Fruit fly (Drosophila melanogaster) whole organism, embryonic: ENCODE results near the gene TrpRS.

Experiments
- Adf1 ChIP-seq: fragments of 200-800 bp; sonication (Bioruptor generic); IDR thresholded peaks from 2 replicates; pipeline ENCODE4 v1.3.6; 2022; ENCODE audit warnings: missing biosample characterization, missing genetic modification characterization
- Bdp1 ChIP-seq: fragments of 200-800 bp; sonication (Bioruptor generic); optimal IDR thresholded peaks from 3 replicates; lab custom pipeline; 2016; ENCODE audit warnings: missing biosample characterization, missing genetic modification characterization
- CG10366 ChIP-seq: fragments of 200-800 bp; sonication (Bioruptor generic); IDR thresholded peaks from 2 replicates; pipeline ENCODE4 v1.3.6; 2022; ENCODE audit warnings: missing biosample characterization, missing genetic modification characterization
- CG10959 ChIP-seq: fragments of 200-800 bp; sonication (Bioruptor generic); IDR thresholded peaks from 2 replicates; pipeline ENCODE4 v1.3.6; 2022; ENCODE audit warnings: missing biosample characterization, missing genetic modification characterization
- CG11696 ChIP-seq: fragments of 200-800 bp; sonication (Bioruptor generic); IDR thresholded peaks from 2 replicates; pipeline ENCODE4 v1.3.6; 2022; ENCODE audit warnings: missing biosample characterization, missing genetic modification characterization
- CG12071 ChIP-seq: fragments of 200-800 bp; sonication (Bioruptor generic); optimal IDR thresholded peaks from 3 replicates; lab custom pipeline; 2018; ENCODE audit warnings: missing biosample characterization, mild to moderate bottlenecking, missing genetic modification characterization
- CG14050 ChIP-seq: fragments of 200-800 bp; sonication (Bioruptor generic); IDR thresholded peaks from 3 replicates; pipeline ENCODE4 v1.3.6; 2022; ENCODE audit warnings: missing biosample characterization, missing genetic modification characterization
- CG15073 ChIP-seq: fragments of 200-800 bp; sonication (Bioruptor generic); optimal IDR thresholded peaks from 2 replicates; lab custom pipeline; 2016; ENCODE audit warnings: missing biosample characterization, missing genetic modification characterization
- CG15269 ChIP-seq: fragments of 200-800 bp; sonication (Bioruptor generic); optimal IDR thresholded peaks from 2 replicates; lab custom pipeline; 2018; ENCODE audit warnings: missing biosample characterization, mild to moderate bottlenecking, missing genetic modification characterization, moderate library complexity
- CG15479 ChIP-seq: fragments of 200-800 bp; sonication (Bioruptor generic); optimal IDR thresholded peaks from 3 replicates; lab custom pipeline; 2019; ENCODE audit warnings: missing biosample characterization, mild to moderate bottlenecking, missing genetic modification characterization, moderate library complexity
- CG17186 ChIP-seq: fragments of 200-800 bp; sonication (Bioruptor generic); optimal IDR thresholded peaks from 3 replicates; lab custom pipeline; 2017; ENCODE audit warnings: missing biosample characterization, missing genetic modification reagents, missing genetic modification characterization
- CG1832 ChIP-seq: fragments of 200-800 bp; sonication (Bioruptor generic); optimal IDR thresholded peaks from 2 replicates; lab custom pipeline; 2017; ENCODE audit warnings: missing biosample characterization, mild to moderate bottlenecking, missing genetic modification characterization, inconsistent platforms
- CG2116 ChIP-seq: fragments of 200-800 bp; sonication (Bioruptor generic); optimal IDR thresholded peaks from 3 replicates; lab custom pipeline; 2018; ENCODE audit warnings: missing biosample characterization, mild to moderate bottlenecking, missing genetic modification characterization
- CG2712 ChIP-seq: fragments of 200-800 bp; optimal IDR thresholded peaks from 3 replicates; lab custom pipeline; 2019; ENCODE audit warnings: missing biosample characterization, mild to moderate bottlenecking, missing genetic modification characterization, moderate library complexity
- CG2889 ChIP-seq: fragments of 200-800 bp; sonication (Bioruptor generic); IDR thresholded peaks from 3 replicates; pipeline ENCODE4 v1.3.6; 2022; ENCODE audit warnings: missing biosample characterization, missing genetic modification characterization
- CG3065 ChIP-seq: fragments of 200-800 bp; sonication (Bioruptor generic); optimal IDR thresholded peaks from 2 replicates; lab custom pipeline; 2016; ENCODE audit warnings: missing biosample characterization, missing genetic modification characterization
- CG3407 ChIP-seq: fragments of 200-800 bp; sonication (Bioruptor generic); optimal IDR thresholded peaks from 2 replicates; lab custom pipeline; 2018; ENCODE audit warnings: missing biosample characterization, mild to moderate bottlenecking, missing genetic modification characterization
- CG4360 ChIP-seq: fragments of 200-800 bp; sonication (Bioruptor generic); IDR thresholded peaks from 2 replicates; pipeline ENCODE4 v1.3.6; 2022; ENCODE audit warnings: missing biosample characterization, missing genetic modification characterization
- CG4707 ChIP-seq: fragments of 200-800 bp; sonication (Bioruptor generic); optimal IDR thresholded peaks from 2 replicates; lab custom pipeline; 2018; ENCODE audit warnings: missing biosample characterization, mild to moderate bottlenecking, missing genetic modification characterization, moderate library complexity
- CG5245 ChIP-seq: fragments of 200-800 bp; sonication (Bioruptor generic); optimal IDR thresholded peaks from 3 replicates; lab custom pipeline; 2016; ENCODE audit warnings: missing biosample characterization, missing genetic modification characterization
- CG8944 ChIP-seq: fragments of 200-800 bp; sonication (Bioruptor generic); optimal IDR thresholded peaks from 3 replicates; lab custom pipeline; 2016; ENCODE audit warnings: missing biosample characterization, missing genetic modification characterization
- CG9932 ChIP-seq: fragments of 200-800 bp; sonication (Bioruptor generic); IDR thresholded peaks from 2 replicates; pipeline ENCODE4 v1.3.6; 2022; ENCODE audit warnings: missing biosample characterization, missing genetic modification characterization
- CrebB ChIP-seq: fragments of 200-800 bp; sonication (Bioruptor generic); optimal IDR thresholded peaks from 3 replicates; lab custom pipeline; 2018; ENCODE audit warnings: missing biosample characterization, mild to moderate bottlenecking, missing genetic modification characterization
- Ets97D ChIP-seq: fragments of 200-800 bp; sonication (Bioruptor generic); optimal IDR thresholded peaks from 3 replicates; lab custom pipeline; 2016; ENCODE audit warnings: missing biosample characterization, missing genetic modification characterization
- Hr51 ChIP-seq, 2 experiments: fragments of 200-800 bp; sonication (Bioruptor generic); optimal IDR thresholded peaks; 2 replicates in 1 of 2; 3 replicates in 1 of 2; lab custom pipeline; 2016 to 2018; ENCODE audit warnings: missing biosample characterization in 2 of 2, missing genetic modification characterization in 2 of 2, mild to moderate bottlenecking in 1 of 2, moderate library complexity in 1 of 2
- Jarid2 ChIP-seq: fragments of 200-800 bp; sonication (Bioruptor generic); optimal IDR thresholded peaks from 3 replicates; lab custom pipeline; 2017; ENCODE audit warnings: mild to moderate bottlenecking, missing biosample characterization, missing genetic modification reagents, missing genetic modification characterization
- Oaz ChIP-seq: fragments of 200-800 bp; sonication (Bioruptor generic); IDR thresholded peaks from 2 replicates; pipeline ENCODE4 v1.3.6; 2022; ENCODE audit warnings: missing biosample characterization, missing genetic modification characterization
- Rx ChIP-seq: fragments of 200-800 bp; sonication (Bioruptor generic); IDR thresholded peaks from 2 replicates; pipeline ENCODE4 v1.3.6; 2022; ENCODE audit warnings: missing biosample characterization, missing genetic modification characterization
- ase ChIP-seq: fragments of 200-800 bp; sonication (Bioruptor generic); IDR thresholded peaks from 3 replicates; pipeline ENCODE4 v1.3.6; 2022; ENCODE audit warnings: missing biosample characterization, missing genetic modification characterization
- br ChIP-seq: fragments of >200 bp; optimal IDR thresholded peaks from 2 replicates; lab custom pipeline; 2017
- danr ChIP-seq: fragments of 200-800 bp; sonication (Bioruptor generic); IDR thresholded peaks from 2 replicates; pipeline ENCODE4 v1.3.6; 2022; ENCODE audit warnings: missing biosample characterization, missing genetic modification characterization
- dm ChIP-seq: fragments of 200-800 bp; sonication (Bioruptor generic); optimal IDR thresholded peaks from 3 replicates; lab custom pipeline; 2016; ENCODE audit warnings: missing biosample characterization, missing genetic modification characterization
- dpn ChIP-seq, 2 experiments: fragments of 200-800 bp; sonication (Bioruptor generic); optimal IDR thresholded peaks; 3 replicates each; lab custom pipeline; 2016; ENCODE audit warnings: missing biosample characterization in 2 of 2, missing genetic modification characterization in 2 of 2
- ftz-f1 ChIP-seq: fragments of 200-800 bp; sonication (Bioruptor generic); optimal IDR thresholded peaks from 2 replicates; lab custom pipeline; 2016; ENCODE audit warnings: missing biosample characterization, missing genetic modification characterization
- fu2 ChIP-seq: fragments of 200-800 bp; sonication (Bioruptor generic); optimal IDR thresholded peaks from 2 replicates; lab custom pipeline; 2016; ENCODE audit warnings: missing biosample characterization, missing genetic modification characterization
- gce ChIP-seq: fragments of 200-800 bp; sonication (Bioruptor generic); IDR thresholded peaks from 3 replicates; pipeline ENCODE4 v1.3.6; 2022; ENCODE audit warnings: missing biosample characterization, missing genetic modification characterization
- grau ChIP-seq: fragments of 200-800 bp; optimal IDR thresholded peaks from 3 replicates; lab custom pipeline; 2019; ENCODE audit warnings: missing biosample characterization, mild to moderate bottlenecking, missing genetic modification characterization, moderate library complexity
- h ChIP-seq: fragments of >200 bp; optimal IDR thresholded peaks from 2 replicates; lab custom pipeline; 2017
- hbn ChIP-seq: fragments of 200-800 bp; sonication (Bioruptor generic); IDR thresholded peaks from 2 replicates; pipeline ENCODE4 v1.3.6; 2022; ENCODE audit warnings: missing biosample characterization, missing genetic modification characterization; ENCODE audit not compliant: partially characterized antibody
- kah ChIP-seq: fragments of 200-800 bp; sonication (Bioruptor generic); optimal IDR thresholded peaks from 2 replicates; lab custom pipeline; 2018; ENCODE audit warnings: missing biosample characterization, mild to moderate bottlenecking, missing genetic modification characterization
- mirr ChIP-seq: fragments of 200-800 bp; sonication (Bioruptor generic); optimal IDR thresholded peaks from 3 replicates; lab custom pipeline; 2018; ENCODE audit warnings: missing biosample characterization, mild to moderate bottlenecking, missing genetic modification characterization
- pros ChIP-seq: fragments of 200-800 bp; sonication (Bioruptor generic); optimal IDR thresholded peaks from 3 replicates; lab custom pipeline; 2019; ENCODE audit warnings: missing biosample characterization, mild to moderate bottlenecking, missing genetic modification characterization, moderate library complexity
- shn ChIP-seq: fragments of 200-800 bp; sonication (Bioruptor generic); optimal IDR thresholded peaks from 3 replicates; lab custom pipeline; 2016; ENCODE audit warnings: missing biosample characterization, missing genetic modification characterization
- sisA ChIP-seq: fragments of 200-800 bp; sonication (Bioruptor generic); IDR thresholded peaks from 2 replicates; pipeline ENCODE4 v1.3.6; 2022; ENCODE audit warnings: missing biosample characterization, missing genetic modification characterization
- slbo ChIP-seq: fragments of 200-800 bp; sonication (Bioruptor generic); IDR thresholded peaks from 2 replicates; pipeline ENCODE4 v1.3.6; 2022; ENCODE audit warnings: missing biosample characterization, missing genetic modification characterization
- tap ChIP-seq: fragments of 200-800 bp; optimal IDR thresholded peaks from 3 replicates; lab custom pipeline; 2019; ENCODE audit warnings: missing biosample characterization, mild to moderate bottlenecking, missing genetic modification characterization, moderate library complexity
- trem ChIP-seq: fragments of 200-800 bp; optimal IDR thresholded peaks from 3 replicates; lab custom pipeline; 2019; ENCODE audit warnings: missing biosample characterization, mild to moderate bottlenecking, missing genetic modification characterization, moderate library complexity
- trh ChIP-seq: fragments of 200-800 bp; sonication (Bioruptor generic); optimal IDR thresholded peaks from 2 replicates; lab custom pipeline; 2016; ENCODE audit warnings: missing biosample characterization, missing genetic modification characterization
- unc-4 ChIP-seq: fragments of 200-800 bp; sonication (Bioruptor generic); IDR thresholded peaks from 2 replicates; pipeline ENCODE4 v1.3.6; 2022; ENCODE audit warnings: missing biosample characterization, missing genetic modification characterization; ENCODE audit not compliant: partially characterized antibody
- vnd ChIP-seq: fragments of 200-800 bp; sonication (Bioruptor generic); IDR thresholded peaks from 3 replicates; pipeline ENCODE4 v1.3.6; 2022; ENCODE audit warnings: missing biosample characterization, missing genetic modification characterization; ENCODE audit not compliant: partially characterized antibody

Gene TrpRS

DNA sequence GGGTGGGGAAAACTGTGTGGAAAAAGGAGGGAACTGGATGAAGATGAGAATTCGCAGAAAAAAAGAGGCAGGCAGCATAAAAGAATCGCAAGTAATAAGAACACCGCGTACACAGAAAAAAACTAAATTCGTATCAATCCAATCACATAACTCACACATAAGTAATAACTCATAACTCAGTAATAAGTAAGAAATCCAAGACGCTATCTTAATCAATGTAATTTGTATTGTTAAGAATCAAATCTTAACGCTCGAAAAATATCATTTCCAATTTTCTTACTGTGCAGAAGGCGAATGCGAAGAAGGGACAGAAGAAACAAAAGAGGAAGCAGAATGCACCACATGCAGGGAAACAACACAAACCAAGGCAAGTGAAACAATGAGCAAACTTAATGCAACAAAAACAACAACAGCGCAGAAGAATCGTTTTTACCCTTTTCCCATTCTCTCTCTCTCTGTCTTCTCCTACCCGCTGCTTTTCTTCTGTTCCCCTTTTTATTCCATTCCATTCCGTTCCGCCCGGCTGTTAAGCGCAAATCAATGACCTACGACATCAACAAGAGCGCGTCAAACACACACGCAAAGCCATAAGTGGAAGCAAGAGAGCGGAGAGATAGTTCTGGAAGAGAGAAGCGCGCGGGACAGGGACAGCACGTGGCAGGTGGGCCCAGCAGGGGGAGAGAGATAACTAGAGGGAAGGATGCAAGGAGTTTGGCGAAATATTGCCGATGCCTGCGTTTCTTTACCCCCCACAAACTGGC, 37.4 kb downstream of the TrpRS start (continued):
- peak; percentile 16 for TF ChIP-seq Jarid2 (GFP tag; lab: Kevin White, UChicago)
- TF ChIP-seq ase (GFP tag; lab: Robert Waterston, UW), result 0 out of 3 replicates have a peak, but pooled peaks have one; percentile 61
- TF ChIP-seq CrebB (tag; lab: Kevin White, UChicago), result no peak
- TF ChIP-seq unc-4 (GFP tag; lab: Robert Waterston, UW), result no peak
- peak; percentile 27 to 65 for TF ChIP-seq Hr51 (GFP tag; optimal IDR thresholded peaks at IDR 0.05; lab: Kevin White, UChicago)
- TF ChIP-seq CG4707, result no peak
- TF ChIP-seq CG15073 (GFP tag; lab: Kevin White, UChicago), result no peak
- TF ChIP-seq dm (GFP tag; lab: Kevin White, UChicago), result peak; percentile 52
- TF ChIP-seq vnd (GFP tag; lab: Robert Waterston, UW), result no peak
- TF ChIP-seq CG2712 (tag; lab: Kevin White, UChicago), result peak; percentile 90
- no peak for TF ChIP-seq h (lab: Kevin White, UChicago)
- peak; percentile 53 for TF ChIP-seq kah (GFP tag; lab: Kevin White, UChicago)
- peak; percentile 57 for TF ChIP-seq Bdp1 (GFP tag; lab: Kevin White, UChicago)
- TF ChIP-seq Oaz (GFP tag; lab: Robert Waterston, UW), result no peak
- peak; percentile 80; the same call in 1 of the 2 replicates for TF ChIP-seq CG10959
- no peak for TF ChIP-seq br
- TF ChIP-seq danr (GFP tag; lab: Robert Waterston, UW), result peak; percentile 39; the same call in 1 of the 2 replicates
- no peak for TF ChIP-seq hbn
- TF ChIP-seq ftz-f1 (GFP tag; lab: Kevin White, UChicago), result no peak
- peak; percentile 66 for TF ChIP-seq CG3407
- peak; percentile 71 for TF ChIP-seq Rx
- TF ChIP-seq Adf1, result no peak
- peak; percentile 72 to 81 for TF ChIP-seq dpn (GFP tag; optimal IDR thresholded peaks at IDR 0.05; lab: Kevin White, UChicago)
- TF ChIP-seq CG12071, result peak; percentile 26
- TF ChIP-seq CG10366 (GFP tag; lab: Robert Waterston, UW), result peak; percentile 68
- 0 out of 2 replicates have a peak, but pooled peaks have one; percentile 19 for TF ChIP-seq CG11696 (GFP tag; lab: Robert Waterston, UW)
- TF ChIP-seq tap, result no peak
- TF ChIP-seq fu2, result peak; percentile 63
- peak; percentile 6 for TF ChIP-seq Ets97D (GFP tag; lab: Kevin White, UChicago)
- peak; percentile 76 for TF ChIP-seq trh (GFP tag; lab: Kevin White, UChicago)
- peak; percentile 62; the same call in 1 of the 3 replicates for TF ChIP-seq gce (GFP tag; lab: Robert Waterston, UW)
- TF ChIP-seq CG5245 (GFP tag; lab: Kevin White, UChicago), result peak; percentile 75
- TF ChIP-seq CG9932 (GFP tag; lab: Robert Waterston, UW), result no peak; the same call in 1 of the 2 replicates
- TF ChIP-seq CG8944, result peak; percentile 76
- TF ChIP-seq pros (GFP tag; lab: Kevin White, UChicago), result peak; percentile 93
- TF ChIP-seq CG14050 (GFP tag; lab: Robert Waterston, UW), result no peak
- TF ChIP-seq CG3065 (GFP tag; lab: Kevin White, UChicago), result no peak
- TF ChIP-seq CG17186 (GFP tag; lab: Kevin White, UChicago), result peak; percentile 54
- TF ChIP-seq CG15269 (tag; lab: Kevin White, UChicago), result peak; percentile 52
- peak; percentile 75 for TF ChIP-seq shn (GFP tag; lab: Kevin White, UChicago)
- no peak for TF ChIP-seq mirr (GFP tag; lab: Kevin White, UChicago)
- TF ChIP-seq CG2889 (GFP tag; lab: Robert Waterston, UW), result peak; percentile 55; the same call in 1 of the 3 replicates
- TF ChIP-seq grau (tag; lab: Kevin White, UChicago), result peak; percentile 72
- peak; percentile 82 for TF ChIP-seq CG1832
- peak; percentile 80 for TF ChIP-seq trem (tag; lab: Kevin White, UChicago)
- peak; percentile 72 for TF ChIP-seq slbo (GFP tag; lab: Robert Waterston, UW)
- TF ChIP-seq CG2116, result peak; percentile 50
- TF ChIP-seq sisA (GFP tag; lab: Robert Waterston, UW), result peak; percentile 62
- TF ChIP-seq CG4360 (GFP tag; lab: Robert Waterston, UW), result peak; percentile 85
- TF ChIP-seq CG15479, result peak; percentile 54
